Fruit fly (Drosophila melanogaster) whole organism, embryonic: Measurements from ENCODE around the gene RapGAP1.

Experiments
- Aef1 ChIP-seq: fragments of 200-800 bp; sonication (Bioruptor generic); IDR thresholded peaks from 3 replicates; pipeline ENCODE4 v1.3.6; 2022; ENCODE audit warnings: missing biosample characterization, missing genetic modification characterization
- Asciz ChIP-seq: fragments of 200-800 bp; sonication (Bioruptor generic); optimal IDR thresholded peaks from 2 replicates; lab custom pipeline; 2017; ENCODE audit warnings: missing biosample characterization, mild to moderate bottlenecking, missing genetic modification characterization, missing genetic modification reagents
- Awh ChIP-seq: fragments of 200-800 bp; sonication (Bioruptor generic); IDR thresholded peaks from 2 replicates; pipeline ENCODE4, ENCODE4 v1.3.6; 2022; ENCODE audit warnings: missing biosample characterization, missing genetic modification characterization
- Blimp-1 ChIP-seq: fragments of 200-800 bp; sonication (Bioruptor generic); optimal IDR thresholded peaks from 3 replicates; lab custom pipeline; 2018; ENCODE audit warnings: missing biosample characterization, missing genetic modification characterization, mild to moderate bottlenecking, moderate library complexity, missing genetic modification reagents
- BtbVII ChIP-seq: fragments of 200-800 bp; sonication (Bioruptor generic); optimal IDR thresholded peaks from 3 replicates; lab custom pipeline; 2017; ENCODE audit warnings: missing biosample characterization, mild to moderate bottlenecking, missing genetic modification characterization
- CG12155 ChIP-seq: fragments of 200-800 bp; sonication (Bioruptor generic); optimal IDR thresholded peaks from 3 replicates; lab custom pipeline; 2016; ENCODE audit warnings: missing biosample characterization, missing genetic modification characterization
- CG1233 ChIP-seq: fragments of 200-800 bp; sonication (Bioruptor generic); optimal IDR thresholded peaks from 4 replicates; lab custom pipeline; 2018; ENCODE audit warnings: missing biosample characterization, mild to moderate bottlenecking, missing genetic modification characterization
- CG14710 ChIP-seq: fragments of 200-800 bp; sonication (Bioruptor generic); optimal IDR thresholded peaks from 3 replicates; lab custom pipeline; 2019; ENCODE audit warnings: missing biosample characterization, mild to moderate bottlenecking, missing genetic modification characterization, moderate library complexity
- CG18262 ChIP-seq: fragments of 200-800 bp; optimal IDR thresholded peaks from 3 replicates; lab custom pipeline; 2019; ENCODE audit warnings: missing biosample characterization, mild to moderate bottlenecking, missing genetic modification characterization, moderate library complexity
- CG3847 ChIP-seq: fragments of 200-800 bp; sonication (Bioruptor generic); IDR thresholded peaks from 2 replicates; pipeline ENCODE4 v1.3.6; 2022; ENCODE audit warnings: missing biosample characterization, missing genetic modification characterization
- CG7372 ChIP-seq: fragments of 200-800 bp; sonication (Bioruptor generic); IDR thresholded peaks from 2 replicates; pipeline ENCODE4 v1.3.6; 2022; ENCODE audit warnings: missing biosample characterization, missing genetic modification characterization
- CHES-1-like ChIP-seq: fragments of 200-800 bp; sonication (Bioruptor generic); optimal IDR thresholded peaks from 2 replicates; lab custom pipeline; 2016; ENCODE audit warnings: missing biosample characterization, missing genetic modification characterization
- Camta ChIP-seq: fragments of 200-800 bp; sonication (Bioruptor generic); optimal IDR thresholded peaks from 2 replicates; lab custom pipeline; 2016; ENCODE audit warnings: missing biosample characterization, missing genetic modification characterization
- Ets97D ChIP-seq: fragments of 200-800 bp; sonication (Bioruptor generic); optimal IDR thresholded peaks from 3 replicates; lab custom pipeline; 2016; ENCODE audit warnings: missing biosample characterization, missing genetic modification characterization
- HLH54F ChIP-seq: fragments of 200-800 bp; sonication (Bioruptor generic); optimal IDR thresholded peaks from 3 replicates; lab custom pipeline; 2016; ENCODE audit warnings: missing biosample characterization, missing genetic modification characterization
- Kr ChIP-seq: fragments of 200-800 bp; sonication (Bioruptor generic); optimal IDR thresholded peaks from 2 replicates; lab custom pipeline; 2017; ENCODE audit warnings: missing biosample characterization, mild to moderate bottlenecking, missing genetic modification characterization
- Med ChIP-seq: fragments of 200-800 bp; sonication (Bioruptor generic); peaks from one replicate; lab custom pipeline; 2016; ENCODE audit warnings: missing biosample characterization, missing genetic modification characterization, mild to moderate bottlenecking, inconsistent platforms, moderate library complexity
- Meics ChIP-seq: fragments of 200-800 bp; sonication (Bioruptor generic); optimal IDR thresholded peaks from 2 replicates; lab custom pipeline; 2017; ENCODE audit warnings: missing biosample characterization, mild to moderate bottlenecking, missing genetic modification characterization
- Ptx1 ChIP-seq: fragments of 200-800 bp; sonication (Bioruptor generic); IDR thresholded peaks from 2 replicates; pipeline ENCODE4 v1.3.6; 2022; ENCODE audit warnings: missing biosample characterization, missing genetic modification characterization
- Scr ChIP-seq: fragments of 200-800 bp; sonication (Bioruptor generic); IDR thresholded peaks from 2 replicates; pipeline ENCODE4 v1.3.6; 2022; ENCODE audit warnings: missing biosample characterization, missing genetic modification characterization; ENCODE audit not compliant: partially characterized antibody
- Sry-β ChIP-seq: fragments of 200-800 bp; sonication (Bioruptor generic); optimal IDR thresholded peaks from 2 replicates; lab custom pipeline; 2018; ENCODE audit warnings: missing biosample characterization, mild to moderate bottlenecking, missing genetic modification characterization, moderate library complexity
- Xbp1 ChIP-seq: fragments of 200-800 bp; sonication (Bioruptor generic); optimal IDR thresholded peaks from 3 replicates; lab custom pipeline; 2016; ENCODE audit warnings: missing biosample characterization, mild to moderate bottlenecking, missing genetic modification characterization
- abd-A ChIP-seq: fragments of 200-800 bp; sonication (Bioruptor generic); optimal IDR thresholded peaks from 3 replicates; lab custom pipeline; 2019; ENCODE audit warnings: missing biosample characterization, mild to moderate bottlenecking, missing genetic modification characterization, moderate library complexity
- aop ChIP-seq: fragments of 200-800 bp; sonication (Bioruptor generic); IDR thresholded peaks from 2 replicates; pipeline ENCODE4 v1.3.6; 2022; ENCODE audit warnings: missing biosample characterization, missing genetic modification characterization
- crol ChIP-seq: fragments of 200-800 bp; sonication (Bioruptor generic); IDR thresholded peaks from 2 replicates; pipeline ENCODE4 v1.3.6; 2022; ENCODE audit warnings: missing biosample characterization, missing genetic modification characterization
- dan ChIP-seq: fragments of 200-800 bp; sonication (Bioruptor generic); IDR thresholded peaks from 2 replicates; pipeline ENCODE4 v1.3.6; 2022; ENCODE audit warnings: missing biosample characterization, missing genetic modification characterization
- fd3F ChIP-seq: fragments of 200-800 bp; sonication (Bioruptor generic); optimal IDR thresholded peaks from 2 replicates; lab custom pipeline; 2018; ENCODE audit warnings: missing biosample characterization, mild to moderate bottlenecking, missing genetic modification characterization, moderate library complexity
- gcm2 ChIP-seq: fragments of 200-800 bp; sonication (Bioruptor generic); optimal IDR thresholded peaks from 2 replicates; lab custom pipeline; 2016; ENCODE audit warnings: missing biosample characterization, missing genetic modification characterization
- gro ChIP-seq: fragments of 200-800 bp; sonication (Bioruptor generic); optimal IDR thresholded peaks from 2 replicates; lab custom pipeline; 2016; ENCODE audit warnings: missing biosample characterization, missing genetic modification characterization
- gsb-n ChIP-seq: fragments of 200-800 bp; sonication (Bioruptor generic); optimal IDR thresholded peaks from 3 replicates; lab custom pipeline; 2018; ENCODE audit warnings: missing biosample characterization, mild to moderate bottlenecking, missing genetic modification characterization
- hth ChIP-seq: fragments of >200 bp; optimal IDR thresholded peaks from 2 replicates; lab custom pipeline; 2017; ENCODE audit warnings: inconsistent platforms
- kni ChIP-seq: fragments of 200-800 bp; sonication (Bioruptor generic); optimal IDR thresholded peaks from 3 replicates; lab custom pipeline; 2017; ENCODE audit warnings: mild to moderate bottlenecking, missing biosample characterization, missing genetic modification reagents, missing genetic modification characterization
- lbe ChIP-seq: fragments of 200-800 bp; sonication (Bioruptor generic); optimal IDR thresholded peaks from 2 replicates; lab custom pipeline; 2016; ENCODE audit warnings: missing biosample characterization, mild to moderate bottlenecking, missing genetic modification characterization
- lola ChIP-seq, 3 experiments: fragments of >200 bp in 2 of 3; fragments of 200-800 bp in 1 of 3; sonication (Bioruptor generic) in 1 of 3; optimal IDR thresholded peaks; 2 replicates each; lab custom pipeline; 2017 to 2019; ENCODE audit warnings: missing biosample characterization in 3 of 3, missing genetic modification characterization in 3 of 3, mild to moderate bottlenecking in 1 of 3, moderate library complexity in 1 of 3
- lov ChIP-seq, 2 experiments: fragments of 200-800 bp in 1 of 2; fragments of >200 bp in 1 of 2; sonication (Bioruptor generic) in 1 of 2; IDR thresholded peaks in 1 of 2; optimal IDR thresholded peaks in 1 of 2; 2 replicates in 1 of 2; 3 replicates in 1 of 2; pipeline versions ENCODE4 v1.3.6 to Lab custom; 2017 to 2022; ENCODE audit warnings: missing biosample characterization in 1 of 2, missing genetic modification characterization in 1 of 2
- luna ChIP-seq: fragments of 200-800 bp; sonication (Bioruptor generic); optimal IDR thresholded peaks from 2 replicates; lab custom pipeline; 2016; ENCODE audit warnings: missing biosample characterization, missing genetic modification characterization
- nerfin-1 ChIP-seq: fragments of 200-800 bp; sonication (Bioruptor generic); optimal IDR thresholded peaks from 3 replicates; lab custom pipeline; 2019; ENCODE audit warnings: missing biosample characterization, mild to moderate bottlenecking, missing genetic modification characterization, moderate library complexity
- oc ChIP-seq: fragments of 200-800 bp; sonication (Bioruptor generic); optimal IDR thresholded peaks from 2 replicates; lab custom pipeline; 2018; ENCODE audit warnings: missing biosample characterization, mild to moderate bottlenecking, missing genetic modification characterization, moderate library complexity
- pan ChIP-seq, 4 experiments: fragments of >200 bp in 3 of 4; fragments of 200-800 bp in 1 of 4; sonication (Bioruptor generic) in 1 of 4; optimal IDR thresholded peaks in 3 of 4; IDR thresholded peaks in 1 of 4; 2 replicates each; pipeline versions ENCODE4 v1.3.6 to Lab custom; 2017 to 2022; ENCODE audit warnings: missing biosample characterization in 2 of 4, missing genetic modification characterization in 2 of 4, mixed read lengths in 1 of 4
- pita ChIP-seq: fragments of 200-800 bp; sonication (Bioruptor generic); optimal IDR thresholded peaks from 2 replicates; lab custom pipeline; 2017; ENCODE audit warnings: missing biosample characterization, mild to moderate bottlenecking, missing genetic modification characterization
- pros ChIP-seq: fragments of 200-800 bp; sonication (Bioruptor generic); optimal IDR thresholded peaks from 3 replicates; lab custom pipeline; 2019; ENCODE audit warnings: missing biosample characterization, mild to moderate bottlenecking, missing genetic modification characterization, moderate library complexity
- sens ChIP-seq: fragments of 200-800 bp; sonication (Bioruptor generic); peaks from one replicate; lab custom pipeline; 2016; ENCODE audit warnings: missing biosample characterization, missing genetic modification characterization
- sqz ChIP-seq: fragments of 200-800 bp; sonication (Bioruptor generic); optimal IDR thresholded peaks from 3 replicates; lab custom pipeline; 2018; ENCODE audit warnings: missing biosample characterization, mild to moderate bottlenecking, missing genetic modification characterization
- vvl ChIP-seq: fragments of 200-800 bp; sonication (Bioruptor generic); IDR thresholded peaks from 2 replicates; pipeline ENCODE4 v1.3.6; 2022; ENCODE audit warnings: missing biosample characterization, missing genetic modification characterization
- z ChIP-seq: fragments of 200-800 bp; sonication (Bioruptor generic); IDR thresholded peaks from 3 replicates; pipeline ENCODE4 v1.3.6; 2022; ENCODE audit warnings: missing biosample characterization, missing genetic modification characterization

RapGAP1 gene

DNA sequence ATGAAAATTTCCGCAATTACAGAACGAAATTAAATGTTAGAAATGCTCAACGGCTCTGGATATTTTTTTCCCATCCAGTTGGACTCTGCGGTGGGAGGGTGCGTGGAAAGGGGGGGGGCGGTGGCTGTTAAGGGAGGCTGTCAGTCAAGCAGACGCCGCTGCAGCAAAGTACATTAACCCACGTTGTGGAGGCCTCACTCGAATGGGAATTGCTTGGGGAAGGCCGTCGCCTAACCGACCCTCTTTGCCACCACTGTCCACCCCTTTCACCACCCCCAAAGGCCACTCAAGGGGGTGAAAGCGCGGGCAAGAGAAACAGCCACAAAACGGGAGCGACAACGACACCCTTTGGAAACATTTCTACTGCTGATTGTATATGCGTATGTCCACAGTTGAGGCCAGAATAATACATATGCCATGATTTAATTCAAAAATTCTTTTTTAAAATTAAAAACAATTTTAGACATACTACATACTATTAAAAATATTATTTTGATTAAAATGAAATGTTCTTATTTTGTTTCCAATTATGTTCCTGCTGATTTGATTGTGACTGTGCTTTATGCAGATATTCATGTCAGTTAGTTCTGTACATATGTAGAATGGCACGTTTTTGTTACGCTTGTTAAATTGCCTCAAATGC lies 31.8 kb downstream of the RapGAP1 start (continued):
- peak; percentile 26; the same call in 1 of the 3 replicates for TF ChIP-seq Aef1 (GFP tag; lab: Robert Waterston, UW)
- TF ChIP-seq CG18262 = peak; percentile 72
- peak; percentile 33 for TF ChIP-seq Asciz (GFP tag; lab: Kevin White, UChicago)
- no peak for TF ChIP-seq gcm2 (GFP tag; lab: Kevin White, UChicago)
- peak; percentile 34 for TF ChIP-seq BtbVII (GFP tag; lab: Kevin White, UChicago)

- peak; percentile 81 for TF ChIP-seq gsb-n (tag; lab: Kevin White, UChicago)
- TF ChIP-seq Blimp-1 (GFP tag; lab: Kevin White, UChicago) = peak; percentile 86
- TF ChIP-seq hth (lab: Kevin White, UChicago) = peak; percentile 31
- TF ChIP-seq Med (GFP tag; lab: Kevin White, UChicago) = peak; percentile 49
- TF ChIP-seq vvl = peak; percentile 73; the same call in 1 of the 2 replicates
- TF ChIP-seq aop (GFP tag; lab: Robert Waterston, UW) = no peak
- TF ChIP-seq sqz = peak; percentile 94
- TF ChIP-seq oc (tag; lab: Kevin White, UChicago) = peak; percentile 20
- peak; percentile 41; the same call in 1 of the 2 replicates for TF ChIP-seq Awh (GFP tag; lab: Robert Waterston, UW)
- no peak for TF ChIP-seq gro
- no peak for TF ChIP-seq Camta
- no peak for TF ChIP-seq Kr (GFP tag; lab: Kevin White, UChicago)
- peak; percentile 88 for TF ChIP-seq pros (GFP tag; lab: Kevin White, UChicago)
- peak; percentile 61 for TF ChIP-seq crol (GFP tag; lab: Robert Waterston, UW)
- TF ChIP-seq z (GFP tag; lab: Robert Waterston, UW) = peak; percentile 56; the same call in 1 of the 3 replicates
- TF ChIP-seq kni (GFP tag; lab: Kevin White, UChicago) = peak; percentile 84
- TF ChIP-seq abd-A (tag; lab: Kevin White, UChicago) = peak; percentile 72
- TF ChIP-seq CG14710 (tag; lab: Kevin White, UChicago) = no peak
These were observed 33.0 kb downstream of the RapGAP1 start for dm6 chr2L:7545608-7546275.

DNA sequence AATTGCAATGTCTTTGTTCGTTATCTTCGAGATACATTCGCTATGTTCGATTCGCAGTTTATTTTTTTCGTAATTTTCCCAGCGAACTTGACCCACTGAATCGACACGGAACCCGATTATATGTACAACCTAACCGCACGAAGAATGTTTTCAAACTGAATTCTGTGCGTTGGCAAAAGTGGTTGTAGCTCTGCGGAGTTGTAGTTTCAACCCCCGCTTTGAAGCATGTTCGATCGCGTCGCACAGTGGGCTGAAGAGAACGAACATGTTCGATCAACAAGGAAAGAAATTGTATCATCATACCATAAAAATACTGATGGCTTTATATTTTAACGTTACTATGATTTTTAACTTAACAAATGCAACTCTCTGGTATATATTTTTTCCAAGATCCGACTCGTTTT lies 34.5 kb downstream of the RapGAP1 start:
- TF ChIP-seq lola (GFP tag; optimal IDR thresholded peaks at IDR 0.05; lab: Kevin White, UChicago) (no peak), Ets97D (GFP tag; lab: Kevin White, UChicago) (peak; percentile 5), Sry-β (GFP tag; lab: Kevin White, UChicago) (no peak), gro (no peak), CHES-1-like (no peak), Scr (GFP tag; lab: Robert Waterston, UW) (no peak), Ptx1 (GFP tag; lab: Robert Waterston, UW) (0 out of 2 replicates have a peak, but pooled peaks have one; percentile 30), Meics (GFP tag; lab: Kevin White, UChicago) (no peak), pan (optimal IDR thresholded peaks at IDR 0.05; lab: Kevin White, UChicago) (no peak), pan (GFP tag; optimal IDR thresholded peaks at IDR 0.05 in 1 of 2, IDR thresholded peaks at IDR 0.05 in 1 of 2) (peak in 1 of 2 experiments; percentile 40), dan (GFP tag; lab: Robert Waterston, UW) (no peak), pita (GFP tag; lab: Kevin White, UChicago) (no peak), lov (optimal IDR thresholded peaks at IDR 0.05; lab: Kevin White, UChicago) (no peak), lov (GFP tag; IDR thresholded peaks at IDR 0.05; lab: Robert Waterston, UW) (no peak), kni (GFP tag; lab: Kevin White, UChicago) (peak; percentile 17), CG7372 (GFP tag; lab: Robert Waterston, UW) (no peak), HLH54F (GFP tag; lab: Kevin White, UChicago) (no peak), fd3F (GFP tag; lab: Kevin White, UChicago) (no peak), CG12155 (GFP tag; lab: Kevin White, UChicago) (no peak), lbe (GFP tag; lab: Kevin White, UChicago) (no peak), Xbp1 (GFP tag; lab: Kevin White, UChicago) (no peak), CG1233 (GFP tag; lab: Kevin White, UChicago) (no peak), nerfin-1 (tag; lab: Kevin White, UChicago) (no peak), sens (GFP tag; lab: Kevin White, UChicago) (peak; percentile 82), luna (no peak), CG3847 (GFP tag; lab: Robert Waterston, UW) (no peak)
